Fruit fly (Drosophila melanogaster): ENCODE data around the gene CG14321.

The CG14321 gene

dm6 chr3R:17684854-17685253 lies 48.5 kb upstream of the CG14321 start, which contains the start of the genes CG31251 and CG31360 (continued):
- no peak for TF ChIP-seq gcm2 (GFP tag; optimal IDR thresholded peaks at IDR 0.05)
- no peak for TF ChIP-seq az2 (GFP tag; optimal IDR thresholded peaks at IDR 0.05)
- no peak for TF ChIP-seq CG12071 (GFP tag; optimal IDR thresholded peaks at IDR 0.05)
- TF ChIP-seq wdn (GFP tag; IDR thresholded peaks at IDR 0.05) = no peak
- no peak for TF ChIP-seq TFAM (GFP tag; optimal IDR thresholded peaks at IDR 0.05)
- TF ChIP-seq Optix (GFP tag; IDR thresholded peaks at IDR 0.05) = no peak
- no peak for TF ChIP-seq seq (GFP tag; IDR thresholded peaks at IDR 0.05)
- no peak for TF ChIP-seq CG11398 (GFP tag; optimal IDR thresholded peaks at IDR 0.05)
- no peak for TF ChIP-seq MTF-1 (GFP tag; optimal IDR thresholded peaks at IDR 0.05; ENCODE audit: borderline replicate concordance)
- TF ChIP-seq B-H2 (GFP tag; optimal IDR thresholded peaks at IDR 0.05) = no peak
- no peak for TF ChIP-seq Ssrp (tag; optimal IDR thresholded peaks at IDR 0.05)
- no peak for TF ChIP-seq CG12942 (GFP tag; optimal IDR thresholded peaks at IDR 0.05)
- no peak for TF ChIP-seq kni (GFP tag; optimal IDR thresholded peaks at IDR 0.05)
- TF ChIP-seq Pdp1 (GFP tag; optimal IDR thresholded peaks at IDR 0.05) = no peak
- no peak for TF ChIP-seq toy (GFP tag; IDR thresholded peaks at IDR 0.05)
- TF ChIP-seq kay (GFP tag; optimal IDR thresholded peaks at IDR 0.05) = no peak
- TF ChIP-seq eyg (GFP tag; optimal IDR thresholded peaks at IDR 0.05) = no peak
- TF ChIP-seq CG14014 (GFP tag; IDR thresholded peaks at IDR 0.05) = no peak
- TF ChIP-seq CG12769 (tag; optimal IDR thresholded peaks at IDR 0.05) = no peak
- no peak for TF ChIP-seq onecut (GFP tag; IDR thresholded peaks at IDR 0.05)
- no peak for TF ChIP-seq CG15696 (tag; optimal IDR thresholded peaks at IDR 0.05)
- TF ChIP-seq pnt (GFP tag; optimal IDR thresholded peaks at IDR 0.05) = no peak
- no peak for TF ChIP-seq pum (GFP tag; optimal IDR thresholded peaks at IDR 0.05)
- TF ChIP-seq Nf-YA (GFP tag; IDR thresholded peaks at IDR 0.05) = no peak
- TF ChIP-seq CG10274 (GFP tag; optimal IDR thresholded peaks at IDR 0.05) = no peak
- no peak for TF ChIP-seq scrt (GFP tag; optimal IDR thresholded peaks at IDR 0.05)
- TF ChIP-seq CG6272 (GFP tag; IDR thresholded peaks at IDR 0.05) = no peak
- TF ChIP-seq otp (GFP tag; IDR thresholded peaks at IDR 0.05) = no peak
- TF ChIP-seq tna (GFP tag; IDR thresholded peaks at IDR 0.05; ENCODE audit: partially characterized antibody) = peak; percentile 72
- TF ChIP-seq cg (GFP tag; optimal IDR thresholded peaks at IDR 0.05) = no peak
- no peak for TF ChIP-seq chm (GFP tag; IDR thresholded peaks at IDR 0.05)
- TF ChIP-seq CG34422 (GFP tag; IDR thresholded peaks at IDR 0.05) = no peak
- peak; percentile 34 for TF ChIP-seq CG10267 (tag; optimal IDR thresholded peaks at IDR 0.05)
- peak; percentile 94 for TF ChIP-seq HLH4C (GFP tag; IDR thresholded peaks at IDR 0.05; ENCODE audit: partially characterized antibody)
- no peak for TF ChIP-seq CG9797 (GFP tag; optimal IDR thresholded peaks at IDR 0.05)
- TF ChIP-seq abd-A (tag; optimal IDR thresholded peaks at IDR 0.05) = no peak
- TF ChIP-seq CG10366 (GFP tag; IDR thresholded peaks at IDR 0.05) = no peak
- TF ChIP-seq Lim3 (GFP tag; IDR thresholded peaks at IDR 0.05) = no peak
- TF ChIP-seq ara (GFP tag; IDR thresholded peaks at IDR 0.05) = no peak
- peak; percentile 28 for TF ChIP-seq CG30020 (tag; optimal IDR thresholded peaks at IDR 0.05)
- no peak for TF ChIP-seq CG10431 (GFP tag; optimal IDR thresholded peaks at IDR 0.05)
- TF ChIP-seq kah (GFP tag; optimal IDR thresholded peaks at IDR 0.05) = no peak
- TF ChIP-seq ranshi (GFP tag; IDR thresholded peaks at IDR 0.05) = no peak
- no peak for TF ChIP-seq lmd (GFP tag; IDR thresholded peaks at IDR 0.05)
- 0 out of 3 replicates have a peak, but pooled peaks have one; percentile 20 for TF ChIP-seq mld (GFP tag; IDR thresholded peaks at IDR 0.05; ENCODE audit: partially characterized antibody)
- peak; percentile 81 for TF ChIP-seq BEAF-32 (GFP tag; optimal IDR thresholded peaks at IDR 0.05)
- no peak for TF ChIP-seq Blimp-1 (GFP tag; optimal IDR thresholded peaks at IDR 0.05)
- TF ChIP-seq Ets97D (GFP tag; optimal IDR thresholded peaks at IDR 0.05) = peak; percentile 29
- no peak for TF ChIP-seq hth (optimal IDR thresholded peaks at IDR 0.05)
- peak; percentile 48 for TF ChIP-seq Nf-YC (tag; optimal IDR thresholded peaks at IDR 0.05)
- peak; percentile 85; the same call in 2 of the 3 replicates for TF ChIP-seq zen2 (GFP tag; IDR thresholded peaks at IDR 0.05; ENCODE audit: partially characterized antibody)
- TF ChIP-seq Ravus (GFP tag; IDR thresholded peaks at IDR 0.05) = no peak
